Worm (Caenorhabditis elegans) whole organism, L4/young adult: ENCODE data around the gene C04E6.12.

Experiments used
- W03F9.2 ChIP-seq: fragments of 150-350 bp; optimal IDR thresholded peaks from 2 replicates; lab custom pipeline; 2014; ENCODE audit warnings: missing biosample characterization, missing genetic modification characterization
- dao-5 ChIP-seq: sonication (generic microtip); optimal IDR thresholded peaks from 2 replicates; lab custom pipeline; 2016; ENCODE audit warnings: missing genotype, missing genetic modification characterization, moderate library complexity, missing compliant biosample characterization
- him-1 ChIP-seq: sonication (generic microtip); optimal IDR thresholded peaks from 2 replicates; lab custom pipeline; 2016; ENCODE audit warnings: missing genotype, missing genetic modification reagents, missing genetic modification characterization, missing compliant biosample characterization

C04E6.12 gene

DNA sequence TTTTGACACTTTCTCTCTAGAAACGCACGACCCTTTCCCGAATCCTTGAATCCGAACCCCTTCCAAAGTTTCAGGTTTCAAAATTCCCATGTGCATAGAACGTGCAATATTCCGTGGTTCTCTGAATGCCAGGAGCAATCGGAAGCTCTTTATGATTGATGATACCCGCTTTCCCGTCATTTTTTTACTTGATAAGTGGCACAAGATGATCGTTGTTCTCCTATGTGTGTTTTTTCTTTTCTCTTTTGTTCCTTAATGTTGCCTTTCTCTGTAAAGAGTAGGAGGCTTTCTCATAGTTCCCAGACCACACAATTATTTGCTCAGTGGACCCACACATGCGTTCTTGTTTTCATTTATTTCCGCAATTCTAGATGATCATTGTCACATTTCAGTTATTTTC lies 31.0 kb downstream of the C04E6.12 start:
- TF ChIP-seq W03F9.2, result no peak
- no peak for TF ChIP-seq him-1 (tag; lab: Kevin White, UChicago)
- no peak for TF ChIP-seq dao-5 (tag; lab: Kevin White, UChicago)

DNA sequence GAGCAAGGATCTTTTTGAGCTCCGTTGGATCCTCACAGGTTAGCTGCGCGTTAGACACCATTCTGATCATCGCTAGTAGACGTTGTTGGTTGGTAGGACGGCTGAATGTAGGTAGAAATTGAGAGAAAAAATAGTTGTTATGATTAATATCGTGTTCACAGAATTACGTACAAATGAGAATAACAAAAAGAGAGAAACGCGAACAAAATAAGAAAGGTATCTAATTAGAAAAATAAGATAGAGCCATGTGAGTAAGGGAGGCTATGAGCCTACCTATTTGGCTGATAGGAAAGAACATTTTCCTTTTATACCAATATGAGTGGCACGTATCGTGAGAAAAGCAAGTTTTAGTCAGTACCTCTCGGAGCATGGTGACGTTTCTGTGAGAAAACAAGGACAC lies 36.1 kb downstream of the C04E6.12 start, which contains the start of gene C04E6.8:
C04E6.8 (minus strand) TSS at position 101 of the 400 bp plus-strand sequence.
- no peak for TF ChIP-seq him-1 (tag; lab: Kevin White, UChicago)
- no peak for TF ChIP-seq dao-5 (tag; lab: Kevin White, UChicago)
- no peak for TF ChIP-seq W03F9.2

- TF ChIP-seq W03F9.2 (no peak), dao-5 (tag; lab: Kevin White, UChicago) (no peak), him-1 (tag; lab: Kevin White, UChicago) (no peak)
These were observed 37.4 kb downstream of the C04E6.12 start for ce11 chrV:5882429-5882828.

DNA sequence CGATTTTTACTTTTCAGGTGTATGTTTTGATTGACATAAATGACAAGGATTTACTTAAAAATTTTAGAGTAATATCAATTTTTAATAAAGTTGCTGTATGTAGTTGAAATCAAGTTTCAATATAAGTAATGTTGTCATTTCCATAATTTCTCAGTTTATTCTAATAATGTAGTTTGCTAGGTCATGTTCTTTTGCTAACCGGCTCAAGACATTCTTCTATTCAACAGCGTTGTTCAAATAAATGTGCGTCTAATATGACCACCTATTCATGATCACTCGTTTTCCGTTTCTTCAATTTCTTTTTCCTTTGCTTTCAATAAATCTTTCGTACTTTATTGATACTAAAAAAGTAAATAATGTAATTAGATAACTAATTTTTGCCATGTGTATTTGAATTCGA lies 39.7 kb downstream of the C04E6.12 start, which contains the start of gene C02G6.3:
C02G6.3 (plus strand) TSS at position 301 of the 400 bp plus-strand sequence.
- TF ChIP-seq him-1 (tag; lab: Kevin White, UChicago) (no peak), W03F9.2 (no peak), dao-5 (tag; lab: Kevin White, UChicago) (no peak)

ce11 chrV:5876966-5877365 lies 42.8 kb downstream of the C04E6.12 start:
- TF ChIP-seq W03F9.2 (no peak), him-1 (tag; lab: Kevin White, UChicago) (no peak), dao-5 (tag; lab: Kevin White, UChicago) (no peak)

ce11 chrV:5871759-5872158 lies 48.0 kb downstream of the C04E6.12 start, which contains the start of gene C02G6.2:
TSS of gene C02G6.2 (plus strand) at chrV:5872059.
- no peak for TF ChIP-seq W03F9.2
- no peak for TF ChIP-seq him-1 (tag; lab: Kevin White, UChicago)
- no peak for TF ChIP-seq dao-5 (tag; lab: Kevin White, UChicago)

ce11 chrV:5869227-5869626 lies 50.6 kb downstream of the C04E6.12 start, which contains the start of gene F26F12.4:
TSS of gene F26F12.4 (minus strand) at chrV:5869327.
- no peak for TF ChIP-seq W03F9.2
- no peak for TF ChIP-seq dao-5 (tag; lab: Kevin White, UChicago)
- no peak for TF ChIP-seq him-1 (tag; lab: Kevin White, UChicago)
